Worm (Caenorhabditis elegans) whole organism, mixed stage, embryonic: ENCODE results near the gene srlf-3.

Experiments
- flh-1 ChIP-seq: fragments of 200-800 bp; sonication (Bioruptor generic); optimal IDR thresholded peaks from 2 replicates; lab custom pipeline; 2018; ENCODE audit warnings: mild to moderate bottlenecking, missing genetic modification characterization, moderate library complexity, missing compliant biosample characterization
- lin-13 ChIP-seq: fragments of 150-350 bp; optimal IDR thresholded peaks from 2 replicates; lab custom pipeline; 2014; ENCODE audit warnings: missing biosample characterization, missing genetic modification characterization
- nhr-237 ChIP-seq: fragments of 150-350 bp; optimal IDR thresholded peaks from 2 replicates; lab custom pipeline; 2014; ENCODE audit warnings: missing biosample characterization, missing genetic modification characterization
- pha-4 ChIP-seq: fragments of 150-350 bp; optimal IDR thresholded peaks from 2 replicates; lab custom pipeline; 2018; ENCODE audit warnings: missing biosample characterization, missing genetic modification reagents, missing genetic modification characterization

DNA sequence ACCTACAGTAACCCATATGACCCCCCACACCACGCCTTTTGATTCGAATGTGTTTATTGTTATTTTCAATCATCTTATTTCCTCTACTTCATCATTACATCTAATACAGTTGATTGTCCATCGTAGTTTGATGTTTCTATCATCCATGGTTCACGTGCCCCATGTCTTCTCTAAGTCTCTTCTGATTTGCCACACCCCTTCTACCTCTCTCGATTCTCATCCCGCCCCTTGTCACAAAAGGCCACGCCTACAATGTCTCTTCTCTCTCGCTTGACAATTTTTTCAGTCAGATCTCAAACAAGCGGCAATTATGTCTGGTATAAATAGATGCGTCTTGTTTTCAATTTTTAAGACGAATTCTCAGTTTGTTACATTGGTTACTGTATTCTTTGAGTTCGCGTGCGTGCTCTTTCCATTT is 47.7 kb downstream of the srlf-3 start:
- TF ChIP-seq lin-13 = no peak
- no peak for TF ChIP-seq nhr-237 (tag; lab: Kevin White, UChicago)
- TF ChIP-seq flh-1 = no peak
- no peak for TF ChIP-seq pha-4 (tag; lab: Kevin White, UChicago)
